Worm (Caenorhabditis elegans) whole organism, L4/young adult: ENCODE measurements around the gene ZC395.5.

ENCODE experiments used
- W03F9.2 ChIP-seq: fragments of 150-350 bp; optimal IDR thresholded peaks from 2 replicates; lab custom pipeline; 2014; ENCODE audit warnings: missing biosample characterization, missing genetic modification characterization
- dao-5 ChIP-seq: sonication (generic microtip); optimal IDR thresholded peaks from 2 replicates; lab custom pipeline; 2016; ENCODE audit warnings: missing genotype, missing genetic modification characterization, moderate library complexity, missing compliant biosample characterization
- him-1 ChIP-seq: sonication (generic microtip); optimal IDR thresholded peaks from 2 replicates; lab custom pipeline; 2016; ENCODE audit warnings: missing genotype, missing genetic modification reagents, missing genetic modification characterization, missing compliant biosample characterization

ce11 chrIII:5301786-5302268, 34.2 kb downstream of the ZC395.5 start, which contains the start of the genes T15B12.2 and F52C9.5:
- TF ChIP-seq him-1 (no peak), dao-5 (no peak), W03F9.2 (tag; lab: Kevin White, UChicago) (no peak)
